Worm (Caenorhabditis elegans): ENCODE results near the gene mgrn-1.

mgrn-1 gene

DNA sequence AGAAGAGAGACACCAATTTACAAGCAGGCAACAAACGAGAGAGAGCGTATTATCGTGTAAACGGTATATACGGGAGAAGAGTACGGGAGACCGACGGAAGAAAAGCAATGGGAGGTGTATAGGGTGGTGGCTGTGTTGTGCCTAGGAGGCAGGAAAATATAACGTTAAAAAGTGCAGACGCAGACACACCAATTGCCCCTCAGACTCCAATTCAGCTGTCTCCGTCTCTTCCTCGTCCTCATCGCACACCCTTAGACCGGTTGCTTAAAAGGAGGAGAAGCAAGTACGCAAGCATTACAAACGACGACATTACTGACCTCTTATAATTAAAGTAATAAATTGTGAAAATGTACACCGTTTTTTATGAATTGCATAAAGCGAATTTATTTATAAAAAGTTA, 933 bp upstream of the mgrn-1 start (continued):
- TF ChIP-seq fos-1 (tag; optimal IDR thresholded peaks at IDR 0.05) = no peak
- TF ChIP-seq ztf-11 (tag; optimal IDR thresholded peaks at IDR 0.05) = no peak

DNA sequence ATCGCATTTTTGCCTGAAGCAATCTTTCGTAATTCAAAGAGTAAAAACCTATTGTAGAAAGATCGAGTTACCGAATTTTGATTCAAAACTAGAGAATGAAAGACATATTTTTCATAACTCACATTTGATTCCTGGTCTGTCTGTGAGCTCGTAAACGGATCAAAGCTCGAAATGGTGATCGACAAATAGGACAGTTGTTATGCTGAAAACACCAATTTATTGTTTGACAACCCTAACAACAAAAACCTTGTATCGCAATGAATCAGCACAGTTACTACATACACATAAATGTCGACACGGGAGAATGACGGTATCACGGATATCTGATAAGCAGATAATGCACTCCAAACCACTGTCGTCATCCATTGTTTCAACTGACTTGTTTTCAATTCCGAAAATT, 1.8 kb downstream of the mgrn-1 start:
- TF ChIP-seq elt-1 (tag; optimal IDR thresholded peaks at IDR 0.05) (no peak), R02D3.7 (tag; optimal IDR thresholded peaks at IDR 0.05) (no peak), lin-39 (tag; optimal IDR thresholded peaks at IDR 0.05) (no peak), sea-2 (GFP tag; optimal IDR thresholded peaks at IDR 0.05) (no peak), hmg-11 (tag; optimal IDR thresholded peaks at IDR 0.05) (no peak), skn-1 (tag; optimal IDR thresholded peaks at IDR 0.05) (no peak)

DNA sequence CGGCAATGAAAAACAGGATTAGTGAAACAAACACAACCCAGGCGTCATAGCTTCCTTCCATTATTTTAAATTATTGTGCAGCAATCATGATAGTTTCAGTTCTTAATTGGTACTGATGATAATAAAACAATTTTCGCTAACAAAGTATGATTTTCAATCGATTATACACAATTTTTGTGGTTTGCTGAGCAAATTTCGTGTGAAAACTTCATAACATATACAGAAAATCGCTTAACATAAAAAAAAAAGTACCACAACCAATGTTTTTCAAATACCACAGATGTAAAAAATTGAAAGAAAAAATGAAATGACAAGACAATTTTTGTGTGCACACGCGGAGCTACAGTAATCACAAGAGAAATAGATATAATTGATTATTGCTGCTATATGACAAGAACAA, 3.8 kb downstream of the mgrn-1 start, which contains the start of gene gphr-2:
Gene gphr-2 (minus strand): TSS at position 101 of the 400 bp plus-strand sequence.
- no peak for TF ChIP-seq daf-12 (tag; optimal IDR thresholded peaks at IDR 0.05)
- no peak for TF ChIP-seq lin-15B (tag; optimal IDR thresholded peaks at IDR 0.05)
- no peak for TF ChIP-seq ama-1 (optimal IDR thresholded peaks at IDR 0.05)
- TF ChIP-seq nhr-25 (tag; optimal IDR thresholded peaks at IDR 0.05) = no peak
- no peak for TF ChIP-seq skn-1 (tag; optimal IDR thresholded peaks at IDR 0.05)
- TF ChIP-seq ceh-9 (tag; optimal IDR thresholded peaks at IDR 0.05) = no peak
- TF ChIP-seq ZK546.5 (tag; optimal IDR thresholded peaks at IDR 0.05) = no peak
- no peak for TF ChIP-seq eor-1 (tag; optimal IDR thresholded peaks at IDR 0.05)
- TF ChIP-seq elt-2 (tag; optimal IDR thresholded peaks at IDR 0.05) = no peak
- TF ChIP-seq elt-3 (tag; optimal IDR thresholded peaks at IDR 0.05) = no peak

DNA sequence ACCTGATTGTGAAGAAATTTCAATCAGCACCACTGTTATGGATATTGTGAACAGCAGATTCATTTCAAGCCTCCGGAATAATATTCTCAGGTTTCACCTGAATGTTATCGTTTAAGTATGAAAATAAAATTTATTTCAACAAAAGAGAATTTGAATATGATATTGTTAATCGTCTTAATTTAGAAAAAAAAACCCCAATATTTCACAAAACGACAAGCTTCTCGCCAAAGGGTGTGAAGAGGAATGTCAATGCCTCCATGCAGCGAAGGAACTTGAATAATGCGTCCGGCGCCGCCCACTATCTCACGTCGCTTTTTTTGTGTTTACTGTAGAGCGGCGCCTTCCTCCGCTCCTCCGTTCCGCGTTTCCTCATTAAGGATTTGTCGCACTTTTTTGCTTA, 8.4 kb downstream of the mgrn-1 start, which contains the start of gene C11H1.5:
Gene C11H1.5 (minus strand): TSS at position 101 of the 400 bp plus-strand sequence.
- TF ChIP-seq ZK546.5 (tag; optimal IDR thresholded peaks at IDR 0.05) (no peak), lsy-12 (tag; optimal IDR thresholded peaks at IDR 0.05) (no peak), egl-5 (tag; optimal IDR thresholded peaks at IDR 0.05) (no peak), nhr-237 (tag; optimal IDR thresholded peaks at IDR 0.05) (no peak), nhr-77 (tag; optimal IDR thresholded peaks at IDR 0.05) (no peak), jun-1 (tag; optimal IDR thresholded peaks at IDR 0.05) (no peak), ceh-82 (tag; optimal IDR thresholded peaks at IDR 0.05) (no peak), elt-3 (tag; optimal IDR thresholded peaks at IDR 0.05) (no peak), elt-1 (tag; optimal IDR thresholded peaks at IDR 0.05) (no peak), mml-1 (tag; optimal IDR thresholded peaks at IDR 0.05) (no peak), fkh-2 (tag; optimal IDR thresholded peaks at IDR 0.05) (no peak), nhr-43 (tag; optimal IDR thresholded peaks at IDR 0.05; ENCODE audit: poor library complexity, severe bottlenecking) (no peak), nhr-28 (tag; optimal IDR thresholded peaks at IDR 0.05) (no peak), mdl-1 (tag; optimal IDR thresholded peaks at IDR 0.05) (no peak), snpc-4 (tag; optimal IDR thresholded peaks at IDR 0.05) (no peak), nhr-25 (tag; optimal IDR thresholded peaks at IDR 0.05) (no peak), tbx-2 (tag; optimal IDR thresholded peaks at IDR 0.05) (no peak), ceh-9 (tag; optimal IDR thresholded peaks at IDR 0.05) (no peak)

DNA sequence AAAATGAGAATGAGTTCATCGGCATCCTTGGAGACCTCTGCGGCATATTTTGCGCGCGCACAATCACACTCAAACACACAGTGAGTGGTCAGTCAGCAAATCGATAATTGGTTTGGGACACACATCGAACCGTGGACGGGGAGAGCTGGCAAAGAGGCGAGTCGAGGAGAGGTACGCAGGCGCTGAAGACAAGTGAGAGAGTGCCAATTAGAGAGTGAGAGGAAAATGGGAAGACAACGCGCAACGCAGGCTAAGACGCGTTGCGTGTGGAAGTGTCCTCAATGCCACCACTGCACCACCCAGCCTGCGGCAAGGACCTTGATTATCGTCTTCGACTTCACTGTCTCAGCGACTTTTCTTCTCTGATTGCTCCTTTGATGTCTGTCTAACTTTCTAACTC, 14.3 kb downstream of the mgrn-1 start:
- TF ChIP-seq tbx-2 (tag; optimal IDR thresholded peaks at IDR 0.05) (peak; percentile 37), ceh-9 (tag; optimal IDR thresholded peaks at IDR 0.05) (no peak), egl-27 (tag; optimal IDR thresholded peaks at IDR 0.05) (peak; percentile 58), nhr-43 (tag; optimal IDR thresholded peaks at IDR 0.05; ENCODE audit: poor library complexity, severe bottlenecking) (no peak), unc-39 (tag; optimal IDR thresholded peaks at IDR 0.05) (no peak), R02D3.7 (tag; optimal IDR thresholded peaks at IDR 0.05) (no peak), lsy-12 (tag; optimal IDR thresholded peaks at IDR 0.05) (peak; percentile 33), elt-1 (tag; optimal IDR thresholded peaks at IDR 0.05) (peak; percentile 16), fkh-10 (GFP tag; optimal IDR thresholded peaks at IDR 0.05) (no peak), nhr-25 (tag; optimal IDR thresholded peaks at IDR 0.05) (peak; percentile 68), nhr-76 (tag; optimal IDR thresholded peaks at IDR 0.05) (no peak), mml-1 (tag; optimal IDR thresholded peaks at IDR 0.05) (no peak), nhr-23 (tag; optimal IDR thresholded peaks at IDR 0.05) (peak; percentile 29), zag-1 (tag; optimal IDR thresholded peaks at IDR 0.05) (no peak), ceh-16 (tag; optimal IDR thresholded peaks at IDR 0.05) (no peak), sea-2 (GFP tag; optimal IDR thresholded peaks at IDR 0.05) (no peak), unc-62 (GFP tag; optimal IDR thresholded peaks at IDR 0.05) (no peak), hmg-11 (tag; optimal IDR thresholded peaks at IDR 0.05) (peak; percentile 87), snpc-4 (tag; optimal IDR thresholded peaks at IDR 0.05) (no peak), elt-3 (tag; optimal IDR thresholded peaks at IDR 0.05) (peak in 1 of 3 experiments; percentile 12), daf-12 (tag; optimal IDR thresholded peaks at IDR 0.05) (no peak), nhr-11 (tag; optimal IDR thresholded peaks at IDR 0.05) (no peak), nfya-1 (tag; optimal IDR thresholded peaks at IDR 0.05; ENCODE audit: insufficient read depth) (peak; percentile 93), aly-2 (tag; optimal IDR thresholded peaks at IDR 0.05) (no peak), ceh-28 (tag; optimal IDR thresholded peaks at IDR 0.05) (peak; percentile 93), nhr-77 (tag; optimal IDR thresholded peaks at IDR 0.05) (no peak), lin-39 (tag; optimal IDR thresholded peaks at IDR 0.05) (peak; percentile 96), ceh-82 (tag; optimal IDR thresholded peaks at IDR 0.05) (no peak), lin-15B (tag; optimal IDR thresholded peaks at IDR 0.05) (peak; percentile 20), skn-1 (tag; optimal IDR thresholded peaks at IDR 0.05) (peak; percentile 69), nhr-67 (tag; optimal IDR thresholded peaks at IDR 0.05) (no peak), mdl-1 (tag; optimal IDR thresholded peaks at IDR 0.05) (peak; percentile 34), ztf-11 (tag; optimal IDR thresholded peaks at IDR 0.05) (no peak), nhr-237 (tag; optimal IDR thresholded peaks at IDR 0.05) (no peak)
